Worm (Caenorhabditis elegans): ENCODE measurements around the gene C17C3.1.

C17C3.1 gene

DNA sequence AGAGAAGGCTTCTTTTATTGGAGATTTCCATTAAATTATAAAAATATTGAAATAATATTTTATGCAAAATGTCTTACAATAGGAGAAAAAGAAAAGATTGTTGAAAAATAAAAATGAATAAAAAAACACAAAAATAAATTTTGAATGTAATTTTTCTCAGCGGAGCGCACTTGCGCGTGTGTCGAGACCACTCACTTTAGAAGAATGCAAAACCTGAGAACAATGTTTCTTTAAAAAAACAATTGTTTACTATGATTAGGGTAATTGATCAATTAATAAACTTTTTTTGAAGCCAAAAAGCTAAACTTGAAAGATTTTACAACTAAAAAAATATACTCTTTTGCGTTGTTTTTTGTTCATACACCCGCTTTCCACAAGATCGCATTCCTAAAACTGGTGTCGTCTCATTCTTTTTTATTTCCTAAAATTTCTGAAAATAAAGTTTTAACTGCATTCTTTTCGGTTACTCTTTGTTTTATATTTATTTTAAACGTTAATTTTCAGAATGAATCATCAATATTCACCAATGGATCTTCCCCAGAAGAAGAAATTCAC is 23.9 kb downstream of the C17C3.1 start, which contains the start of gene ttc-4 (continued):
- TF ChIP-seq lim-6 (tag; optimal IDR thresholded peaks at IDR 0.05) (peak; percentile 27), T23F11.4 (GFP tag; optimal IDR thresholded peaks at IDR 0.05) (no peak), ceh-31 (tag; optimal IDR thresholded peaks at IDR 0.05) (peak; percentile 90), gmeb-2 (tag; optimal IDR thresholded peaks at IDR 0.05) (no peak), fax-1 (tag; optimal IDR thresholded peaks at IDR 0.05) (peak; percentile 8), K09A11.1 (tag; optimal IDR thresholded peaks at IDR 0.05; ENCODE audit: insufficient read depth) (no peak), tbx-2 (tag; optimal IDR thresholded peaks at IDR 0.05) (peak; percentile 80), fkh-10 (GFP tag; optimal IDR thresholded peaks at IDR 0.05) (no peak), madf-2 (tag; optimal IDR thresholded peaks at IDR 0.05) (no peak), odd-2 (tag; optimal IDR thresholded peaks at IDR 0.05) (no peak), sox-2 (GFP tag; IDR thresholded peaks at IDR 0.05) (no peak), ttx-3 (tag; optimal IDR thresholded peaks at IDR 0.05) (no peak), ceh-2 (tag; optimal IDR thresholded peaks at IDR 0.05) (peak; percentile 33), hlh-6 (tag; optimal IDR thresholded peaks at IDR 0.05) (no peak), dmd-4 (tag; optimal IDR thresholded peaks at IDR 0.05; ENCODE audit: borderline replicate concordance) (no peak), ets-4 (tag; optimal IDR thresholded peaks at IDR 0.05) (peak; percentile 56), pag-3 (tag; optimal IDR thresholded peaks at IDR 0.05; ENCODE audit: borderline replicate concordance) (no peak), hlh-8 (tag; optimal IDR thresholded peaks at IDR 0.05) (peak; percentile 58), pha-4 (tag; optimal IDR thresholded peaks at IDR 0.05) (no peak), nhr-232 (tag; optimal IDR thresholded peaks at IDR 0.05) (no peak), C08G9.2 (tag; optimal IDR thresholded peaks at IDR 0.05) (peak; percentile 71), ceh-18 (tag; optimal IDR thresholded peaks at IDR 0.05) (no peak), sdc-2 (tag; optimal IDR thresholded peaks at IDR 0.05) (no peak), rnt-1 (tag; optimal IDR thresholded peaks at IDR 0.05) (peak; percentile 33), elt-2 (tag; optimal IDR thresholded peaks at IDR 0.05) (peak; percentile 90), ceh-6 (GFP tag; optimal IDR thresholded peaks at IDR 0.05) (no peak), sox-4 (tag; optimal IDR thresholded peaks at IDR 0.05) (no peak)

DNA sequence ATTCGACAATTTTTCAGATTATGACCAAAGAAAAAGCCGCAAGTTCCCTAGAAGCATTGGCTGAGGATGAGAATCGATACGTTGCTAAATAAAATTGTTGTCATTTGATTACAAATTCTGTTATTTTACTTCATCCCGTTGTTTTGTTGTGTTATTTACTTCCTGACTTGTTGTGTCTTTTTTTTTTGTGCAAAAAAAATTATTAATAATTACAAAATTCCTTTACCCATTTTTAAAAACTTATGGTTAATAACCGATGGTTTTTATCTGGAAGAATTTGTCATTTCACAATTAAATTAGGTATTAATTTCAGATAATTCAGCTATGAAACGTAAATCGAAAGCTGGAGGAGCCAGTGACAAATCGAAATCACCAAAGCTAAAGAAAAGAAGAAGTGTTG is 25.9 kb downstream of the C17C3.1 start, which contains the start of gene C17G10.1:
TSS of gene C17G10.1 (plus strand) at position 301 of the 400 bp plus-strand sequence.
- no peak for TF ChIP-seq elt-4 (tag; optimal IDR thresholded peaks at IDR 0.05)
- no peak for TF ChIP-seq pat-9 (tag; optimal IDR thresholded peaks at IDR 0.05)
- no peak for TF ChIP-seq tbx-7 (tag; optimal IDR thresholded peaks at IDR 0.05)
- no peak for TF ChIP-seq C08G9.2 (tag; optimal IDR thresholded peaks at IDR 0.05)
- no peak for TF ChIP-seq che-1 (tag; optimal IDR thresholded peaks at IDR 0.05)
- no peak for TF ChIP-seq ttx-3 (tag; optimal IDR thresholded peaks at IDR 0.05)
- no peak for TF ChIP-seq pha-2 (tag; optimal IDR thresholded peaks at IDR 0.05)

ce11 chrII:5599326-5600044 is 29.1 kb downstream of the C17C3.1 start, which contains the start of gene C17G10.10:
Gene C17G10.10, minus strand, starts transcription at chrII:5599376.
- TF ChIP-seq pros-1 (tag; optimal IDR thresholded peaks at IDR 0.05): no peak
- peak; percentile 35 for TF ChIP-seq dve-1 (tag; optimal IDR thresholded peaks at IDR 0.05)
- TF ChIP-seq fkh-10 (GFP tag; optimal IDR thresholded peaks at IDR 0.05): no peak
- TF ChIP-seq sox-4 (tag; optimal IDR thresholded peaks at IDR 0.05): no peak
- TF ChIP-seq elt-2 (tag; optimal IDR thresholded peaks at IDR 0.05): peak; percentile 70
- TF ChIP-seq ama-1 (optimal IDR thresholded peaks at IDR 0.05): peak; percentile 17
- TF ChIP-seq ceh-9 (tag; optimal IDR thresholded peaks at IDR 0.05): no peak

- TF ChIP-seq lim-6 (tag; optimal IDR thresholded peaks at IDR 0.05) (no peak), ref-2 (tag; optimal IDR thresholded peaks at IDR 0.05) (no peak), ahr-1 (tag; optimal IDR thresholded peaks at IDR 0.05) (no peak), ceh-34 (tag; optimal IDR thresholded peaks at IDR 0.05) (no peak), ceh-6 (GFP tag; optimal IDR thresholded peaks at IDR 0.05) (no peak), T23F11.4 (GFP tag; optimal IDR thresholded peaks at IDR 0.05) (no peak), sox-2 (GFP tag; IDR thresholded peaks at IDR 0.05) (no peak), elt-2 (tag; optimal IDR thresholded peaks at IDR 0.05) (no peak), ceh-30 (tag; optimal IDR thresholded peaks at IDR 0.05) (no peak), unc-42 (tag; optimal IDR thresholded peaks at IDR 0.05) (no peak), pha-2 (tag; optimal IDR thresholded peaks at IDR 0.05) (no peak), sox-4 (tag; optimal IDR thresholded peaks at IDR 0.05) (no peak), ets-4 (tag; optimal IDR thresholded peaks at IDR 0.05) (no peak), fkh-6 (tag; optimal IDR thresholded peaks at IDR 0.05) (no peak), hlh-15 (tag; optimal IDR thresholded peaks at IDR 0.05) (no peak), che-1 (tag; optimal IDR thresholded peaks at IDR 0.05) (no peak)
These were observed 32.8 kb downstream of the C17C3.1 start, which contains the start of gene C17G10.6 for ce11 chrII:5603194-5603593. Gene C17G10.6, minus strand, starts transcription at chrII:5603294.

Measured in whole organism, late embryonic.